Worm (Caenorhabditis elegans): ENCODE results near the gene Y17G9B.2.

Y17G9B.2 gene

ce11 chrIV:4737258-4737657 is 26.7 kb upstream of the Y17G9B.2 start, which contains the start of gene fbxb-78:
fbxb-78 (plus strand) TSS chrIV:4737558.
- TF ChIP-seq T07F8.4 (tag; optimal IDR thresholded peaks at IDR 0.05) (no peak), gei-17 (GFP tag; optimal IDR thresholded peaks at IDR 0.05) (no peak), lin-40 (tag; optimal IDR thresholded peaks at IDR 0.05) (no peak), lir-1 (GFP tag; conservative IDR thresholded peaks at IDR 0.05) (no peak), mxl-1 (tag; optimal IDR thresholded peaks at IDR 0.05) (no peak), B0336.3 (GFP tag; IDR thresholded peaks at IDR 0.05) (no peak), hlh-12 (tag; optimal IDR thresholded peaks at IDR 0.05) (no peak), pbrm-1 (GFP tag; IDR thresholded peaks at IDR 0.05) (no peak), die-1 (tag; optimal IDR thresholded peaks at IDR 0.05) (no peak), nfyb-1 (GFP tag; IDR thresholded peaks at IDR 0.05) (no peak), dpl-1 (GFP tag; optimal IDR thresholded peaks at IDR 0.05) (no peak), efl-1 (GFP tag; optimal IDR thresholded peaks at IDR 0.05) (no peak), ekl-4 (GFP tag; IDR thresholded peaks at IDR 0.05) (no peak), ceh-27 (GFP tag; optimal IDR thresholded peaks at IDR 0.05) (no peak)

- no peak for TF ChIP-seq repo-1 (tag; optimal IDR thresholded peaks at IDR 0.05)
- no peak for TF ChIP-seq rec-8 (tag; optimal IDR thresholded peaks at IDR 0.05)
- no peak for TF ChIP-seq ceh-79 (tag; optimal IDR thresholded peaks at IDR 0.05)
- TF ChIP-seq sea-2 (GFP tag; IDR thresholded peaks at IDR 0.05) = no peak
- TF ChIP-seq tbp1 (GFP tag; optimal IDR thresholded peaks at IDR 0.05) = no peak
- TF ChIP-seq bed-2 (GFP tag; IDR thresholded peaks at IDR 0.05) = no peak
- TF ChIP-seq ekl-4 (GFP tag; IDR thresholded peaks at IDR 0.05) = no peak
- TF ChIP-seq C17E4.6 (GFP tag; IDR thresholded peaks at IDR 0.05) = no peak
- TF ChIP-seq lin-35 (GFP tag; optimal IDR thresholded peaks at IDR 0.05) = no peak
- TF ChIP-seq F33H1.4 (GFP tag; IDR thresholded peaks at IDR 0.05) = no peak
- TF ChIP-seq tbx-9 (tag; optimal IDR thresholded peaks at IDR 0.05; ENCODE audit: borderline replicate concordance) = no peak
- TF ChIP-seq Y95B8A.8 (GFP tag; IDR thresholded peaks at IDR 0.05) = no peak
These were observed 21.5 kb upstream of the Y17G9B.2 start for ce11 chrIV:4742480-4742879.

ce11 chrIV:4744167-4744566 is 19.8 kb upstream of the Y17G9B.2 start, which contains the start of gene hoe-1:
hoe-1 (minus strand) TSS chrIV:4744267.
- TF ChIP-seq F49E8.2 (tag; optimal IDR thresholded peaks at IDR 0.05; ENCODE audit: insufficient read depth) (peak; percentile 26), lin-26 (GFP tag; IDR thresholded peaks at IDR 0.05) (0 out of 2 replicates have a peak, but pooled peaks have one; percentile 48), snpc-4 (GFP tag; optimal IDR thresholded peaks at IDR 0.05) (no peak), snpc-4 (tag; optimal IDR thresholded peaks at IDR 0.05) (peak in 1 of 4 experiments; percentile 42), madf-6 (GFP tag; IDR thresholded peaks at IDR 0.05) (0 out of 2 replicates have a peak, but pooled peaks have one; percentile 10), atf-7 (tag; optimal IDR thresholded peaks at IDR 0.05) (no peak), Y53G8AR.9 (GFP tag; conservative IDR thresholded peaks at IDR 0.05) (0 out of 2 replicates have a peak, but pooled peaks have one; percentile 64), attf-6 (GFP tag; IDR thresholded peaks at IDR 0.05) (peak; percentile 8; the same call in 1 of the 2 replicates), hsf-1 (GFP tag; IDR thresholded peaks at IDR 0.05) (0 out of 2 replicates have a peak, but pooled peaks have one; percentile 34), ceh-100 (GFP tag; IDR thresholded peaks at IDR 0.05) (0 out of 2 replicates have a peak, but pooled peaks have one; percentile 32), ztf-18 (tag; optimal IDR thresholded peaks at IDR 0.05) (peak; percentile 70), aptf-3 (GFP tag; IDR thresholded peaks at IDR 0.05) (no peak), hlh-12 (tag; optimal IDR thresholded peaks at IDR 0.05) (no peak), snpc-3.4 (tag; optimal IDR thresholded peaks at IDR 0.05) (peak; percentile 50)

All from whole organism, young adult.